Worm (Caenorhabditis elegans) whole organism, young adult: ENCODE measurements around the gene cct-6.

Experiments
- ZK185.1 ChIP-seq: sonication (generic microtip); optimal IDR thresholded peaks from 2 replicates; lab custom pipeline; 2016; ENCODE audit warnings: mild to moderate bottlenecking, missing genetic modification characterization, missing compliant biosample characterization; ENCODE audit not compliant: poor library complexity, severe bottlenecking
- dpl-1 ChIP-seq: fragments of 150-350 bp; optimal IDR thresholded peaks from 2 replicates; lab custom pipeline; 2014; ENCODE audit warnings: missing biosample characterization, missing genetic modification reagents, missing genetic modification characterization
- pha-4 ChIP-seq: fragments of 150-350 bp; sonication (generic microtip); optimal IDR thresholded peaks from 2 replicates; lab custom pipeline; 2014; ENCODE audit warnings: missing biosample characterization, missing genetic modification reagents, missing genetic modification characterization
- snpc-1.1 ChIP-seq: sonication (generic microtip); optimal IDR thresholded peaks from 2 replicates; lab custom pipeline; 2017; ENCODE audit warnings: missing genetic modification characterization, mild to moderate bottlenecking, missing compliant biosample characterization, antibody characterized with exemption, moderate library complexity, missing genotype, missing genetic modification reagents; ENCODE audit not compliant: insufficient read depth
- snpc-3.4 ChIP-seq: sonication (generic microtip); optimal IDR thresholded peaks from 2 replicates; lab custom pipeline; 2017; ENCODE audit warnings: missing genetic modification characterization, mild to moderate bottlenecking, missing compliant biosample characterization, antibody characterized with exemption, moderate library complexity, missing genotype, missing genetic modification reagents
- tlf-1 ChIP-seq: fragments of 200-800 bp; sonication (Bioruptor generic); optimal IDR thresholded peaks from 2 replicates; lab custom pipeline; 2018; ENCODE audit warnings: mild to moderate bottlenecking, missing genetic modification characterization, missing compliant biosample characterization
- zim-3 ChIP-seq: sonication (generic microtip); optimal IDR thresholded peaks from 2 replicates; lab custom pipeline; 2017; ENCODE audit warnings: mild to moderate bottlenecking, missing genetic modification characterization, moderate library complexity, missing compliant biosample characterization

- TF ChIP-seq pha-4 (tag; lab: Kevin White, UChicago) = no peak
- no peak for TF ChIP-seq tlf-1 (GFP tag; lab: Kevin White, UChicago)
- TF ChIP-seq ZK185.1 = no peak
- TF ChIP-seq zim-3 (tag; lab: Kevin White, UChicago) = no peak
- TF ChIP-seq dpl-1 (GFP tag; lab: Kevin White, UChicago) = no peak
- TF ChIP-seq snpc-3.4 (tag; lab: Kevin White, UChicago) = no peak
- no peak for TF ChIP-seq snpc-1.1 (tag; lab: Kevin White, UChicago)
Measured at ce11 chrIII:5806720-5807119, 48.8 kb downstream of the cct-6 start, which contains the start of gene R12B2.2.
